Worm (Caenorhabditis elegans) whole organism, L2 larva: Measurements from ENCODE around the gene dgk-1.

Source experiments
- C34F6.9 ChIP-seq: fragments of 150-350 bp; optimal IDR thresholded peaks from 2 replicates; lab custom pipeline; 2014; ENCODE audit warnings: missing biosample characterization, missing genetic modification characterization
- F13H6.1 ChIP-seq: sonication (generic microtip); optimal IDR thresholded peaks from 2 replicates; lab custom pipeline; 2016; ENCODE audit warnings: missing genetic modification characterization, missing compliant biosample characterization
- Y55F3AM.14 ChIP-seq: fragments of 200-800 bp; sonication (Bioruptor generic); optimal IDR thresholded peaks from 2 replicates; lab custom pipeline; 2018; ENCODE audit warnings: mild to moderate bottlenecking, missing genetic modification characterization, missing compliant biosample characterization
- ZK546.5 ChIP-seq: sonication (generic microtip); optimal IDR thresholded peaks from 2 replicates; lab custom pipeline; 2017; ENCODE audit warnings: missing biosample characterization, missing genetic modification characterization
- alr-1 ChIP-seq: fragments of 150-350 bp; optimal IDR thresholded peaks from 2 replicates; lab custom pipeline; 2014; ENCODE audit warnings: missing biosample characterization, missing genetic modification characterization
- aly-2 ChIP-seq: fragments of 150-350 bp; optimal IDR thresholded peaks from 2 replicates; lab custom pipeline; 2014; ENCODE audit warnings: missing biosample characterization, missing genetic modification characterization
- ama-1 ChIP-seq: fragments of 150-350 bp; optimal IDR thresholded peaks from 2 replicates; lab custom pipeline; 2018; ENCODE audit warnings: inconsistent platforms
- blmp-1 ChIP-seq: sonication (generic microtip); optimal IDR thresholded peaks from 2 replicates; lab custom pipeline; 2017; ENCODE audit warnings: missing genetic modification characterization, mild to moderate bottlenecking, missing compliant biosample characterization, antibody characterized with exemption, moderate library complexity; ENCODE audit not compliant: insufficient read depth
- ceh-16 ChIP-seq: fragments of 150-350 bp; optimal IDR thresholded peaks from 2 replicates; lab custom pipeline; 2014; ENCODE audit warnings: missing biosample characterization, missing genetic modification characterization
- ceh-82 ChIP-seq: fragments of 150-350 bp; optimal IDR thresholded peaks from 2 replicates; lab custom pipeline; 2014; ENCODE audit warnings: missing biosample characterization, missing genetic modification characterization
- crh-2 ChIP-seq: sonication (generic microtip); optimal IDR thresholded peaks from 2 replicates; lab custom pipeline; 2017; ENCODE audit warnings: missing biosample characterization, missing genetic modification characterization
- egl-27 ChIP-seq: sonication (generic microtip); optimal IDR thresholded peaks from 3 replicates; lab custom pipeline; 2017; ENCODE audit warnings: missing biosample characterization, missing genetic modification reagents, missing genetic modification characterization
- elt-3 ChIP-seq: sonication (generic microtip); optimal IDR thresholded peaks from 2 replicates; lab custom pipeline; 2017; ENCODE audit warnings: missing biosample characterization, missing genetic modification characterization
- fos-1 ChIP-seq: fragments of 150-350 bp; optimal IDR thresholded peaks from 2 replicates; lab custom pipeline; 2014; ENCODE audit warnings: missing biosample characterization, missing genetic modification characterization
- gmeb-1 ChIP-seq: fragments of 150-350 bp; optimal IDR thresholded peaks from 2 replicates; lab custom pipeline; 2014; ENCODE audit warnings: missing biosample characterization, missing genetic modification characterization
- lin-39 ChIP-seq: fragments of 150-350 bp; optimal IDR thresholded peaks from 2 replicates; lab custom pipeline; 2014; ENCODE audit warnings: missing biosample characterization, missing genetic modification reagents, missing genetic modification characterization
- lsy-2 ChIP-seq, 2 experiments: fragments of 150-350 bp in 1 of 2; sonication (generic microtip) in 1 of 2; optimal IDR thresholded peaks; 2 replicates each; lab custom pipeline; 2014 to 2017; ENCODE audit warnings: missing biosample characterization in 2 of 2, missing genetic modification characterization in 2 of 2
- mbf-1 ChIP-seq: sonication (generic microtip); optimal IDR thresholded peaks from 2 replicates; lab custom pipeline; 2017; ENCODE audit warnings: missing biosample characterization, missing genetic modification characterization
- nhr-10 ChIP-seq: sonication (generic microtip); optimal IDR thresholded peaks from 2 replicates; lab custom pipeline; 2017; ENCODE audit warnings: missing biosample characterization, missing genetic modification characterization
- nhr-11 ChIP-seq: fragments of 150-350 bp; optimal IDR thresholded peaks from 2 replicates; lab custom pipeline; 2014; ENCODE audit warnings: missing biosample characterization, missing genetic modification characterization
- nhr-12 ChIP-seq: fragments of 150-350 bp; optimal IDR thresholded peaks from 2 replicates; lab custom pipeline; 2014; ENCODE audit warnings: missing biosample characterization, missing genetic modification characterization
- nhr-129 ChIP-seq: fragments of 150-350 bp; optimal IDR thresholded peaks from 2 replicates; lab custom pipeline; 2014; ENCODE audit warnings: missing biosample characterization, missing genetic modification characterization
- nhr-21 ChIP-seq: fragments of 150-350 bp; optimal IDR thresholded peaks from 2 replicates; lab custom pipeline; 2014; ENCODE audit warnings: missing biosample characterization, missing genetic modification characterization
- nhr-23 ChIP-seq: fragments of 150-350 bp; optimal IDR thresholded peaks from 2 replicates; lab custom pipeline; 2014; ENCODE audit warnings: missing biosample characterization, missing genetic modification reagents, missing genetic modification characterization
- nhr-237 ChIP-seq: fragments of 150-350 bp; optimal IDR thresholded peaks from 2 replicates; lab custom pipeline; 2014; ENCODE audit warnings: missing biosample characterization, missing genetic modification characterization
- nhr-25 ChIP-seq: fragments of 150-350 bp; sonication (generic microtip); optimal IDR thresholded peaks from 3 replicates; lab custom pipeline; 2014; ENCODE audit warnings: missing biosample characterization, missing genetic modification characterization
- nhr-6 ChIP-seq: fragments of 150-350 bp; optimal IDR thresholded peaks from 2 replicates; lab custom pipeline; 2014; ENCODE audit warnings: missing biosample characterization, missing genetic modification characterization
- nhr-77 ChIP-seq: fragments of 150-350 bp; optimal IDR thresholded peaks from 2 replicates; lab custom pipeline; 2014; ENCODE audit warnings: missing biosample characterization, missing genetic modification characterization
- peb-1 ChIP-seq: fragments of 150-350 bp; optimal IDR thresholded peaks from 2 replicates; lab custom pipeline; 2014; ENCODE audit warnings: missing biosample characterization, missing genetic modification characterization
- sem-4 ChIP-seq: fragments of 150-350 bp; optimal IDR thresholded peaks from 2 replicates; lab custom pipeline; 2014; ENCODE audit warnings: missing biosample characterization, missing genetic modification reagents, missing genetic modification characterization
- skn-1 ChIP-seq: sonication (generic microtip); optimal IDR thresholded peaks from 2 replicates; lab custom pipeline; 2017; ENCODE audit warnings: missing biosample characterization, missing genetic modification characterization
- sma-3 ChIP-seq: sonication (generic microtip); optimal IDR thresholded peaks from 2 replicates; lab custom pipeline; 2016; ENCODE audit warnings: missing genetic modification reagents, missing genetic modification characterization, missing compliant biosample characterization
- sma-9 ChIP-seq, 2 experiments: fragments of 150-350 bp in 1 of 2; sonication (generic microtip) in 1 of 2; optimal IDR thresholded peaks; 2 replicates each; lab custom pipeline; 2014 to 2016; ENCODE audit warnings: missing genetic modification characterization in 2 of 2, mild to moderate bottlenecking in 1 of 2, missing biosample characterization in 1 of 2, missing compliant biosample characterization in 1 of 2, missing genetic modification reagents in 1 of 2, moderate library complexity in 1 of 2
- snpc-4 ChIP-seq: fragments of 150-350 bp; optimal IDR thresholded peaks from 2 replicates; lab custom pipeline; 2014; ENCODE audit warnings: missing biosample characterization, missing genetic modification characterization
- unc-55 ChIP-seq: fragments of 150-350 bp; sonication (generic microtip); optimal IDR thresholded peaks from 3 replicates; lab custom pipeline; 2014; ENCODE audit warnings: missing biosample characterization, missing genetic modification reagents, missing genetic modification characterization
- unc-62 ChIP-seq: fragments of 150-350 bp; optimal IDR thresholded peaks from 2 replicates; lab custom pipeline; 2014; ENCODE audit warnings: missing biosample characterization, missing genetic modification reagents, missing genetic modification characterization
- zag-1 ChIP-seq: fragments of 150-350 bp; optimal IDR thresholded peaks from 2 replicates; lab custom pipeline; 2014; ENCODE audit warnings: missing biosample characterization, missing genetic modification characterization
- ztf-11 ChIP-seq: sonication (generic microtip); optimal IDR thresholded peaks from 2 replicates; lab custom pipeline; 2017; ENCODE audit warnings: missing biosample characterization, missing genetic modification characterization

The dgk-1 gene

ce11 chrX:1012385-1012866 is 21.2 kb upstream of the dgk-1 start (continued):
- no peak for TF ChIP-seq aly-2 (tag; lab: Kevin White, UChicago)
- no peak for TF ChIP-seq ceh-82 (tag; lab: Kevin White, UChicago)
- TF ChIP-seq nhr-77 (tag; lab: Kevin White, UChicago), result no peak
- TF ChIP-seq gmeb-1 (tag; lab: Kevin White, UChicago), result peak; percentile 55
- no peak for TF ChIP-seq sem-4 (tag; lab: Kevin White, UChicago)
- no peak for TF ChIP-seq C34F6.9 (tag; lab: Kevin White, UChicago)
- TF ChIP-seq ceh-16 (tag; lab: Kevin White, UChicago), result no peak
- no peak for TF ChIP-seq elt-3
- TF ChIP-seq zag-1 (tag; lab: Kevin White, UChicago), result no peak
- TF ChIP-seq blmp-1, result no peak
- no peak for TF ChIP-seq unc-62 (GFP tag; lab: Kevin White, UChicago)
- peak; percentile 51 for TF ChIP-seq Y55F3AM.14 (GFP tag; lab: Kevin White, UChicago)
- no peak for TF ChIP-seq ztf-11 (tag; lab: Kevin White, UChicago)
- no peak for TF ChIP-seq nhr-12 (tag; lab: Kevin White, UChicago)
- peak; percentile 55 for TF ChIP-seq sma-3 (GFP tag; lab: Kevin White, UChicago)
- TF ChIP-seq ZK546.5 (tag; lab: Kevin White, UChicago), result no peak
- no peak for TF ChIP-seq fos-1 (tag; lab: Kevin White, UChicago)
- no peak for TF ChIP-seq nhr-21 (tag; lab: Kevin White, UChicago)
- no peak for TF ChIP-seq nhr-23 (tag; lab: Kevin White, UChicago)

ce11 chrX:1010627-1011452 is 19.6 kb upstream of the dgk-1 start:
- TF ChIP-seq mbf-1 (tag; lab: Kevin White, UChicago), result no peak
- peak; percentile 72 for TF ChIP-seq nhr-25
- no peak for TF ChIP-seq Y55F3AM.14 (GFP tag; lab: Kevin White, UChicago)
- TF ChIP-seq nhr-129, result peak; percentile 70
- peak; percentile 80 for TF ChIP-seq nhr-21 (tag; lab: Kevin White, UChicago)
- TF ChIP-seq crh-2, result peak; percentile 79
- TF ChIP-seq ceh-16 (tag; lab: Kevin White, UChicago), result no peak
- TF ChIP-seq ama-1, result peak; percentile 28
- peak; percentile 72 for TF ChIP-seq gmeb-1 (tag; lab: Kevin White, UChicago)
- no peak for TF ChIP-seq sem-4 (tag; lab: Kevin White, UChicago)
- peak; percentile 73 for TF ChIP-seq fos-1 (tag; lab: Kevin White, UChicago)
- peak; percentile 70 for TF ChIP-seq sma-9 (GFP tag; optimal IDR thresholded peaks at IDR 0.05; lab: Kevin White, UChicago)
- TF ChIP-seq sma-9 (tag; optimal IDR thresholded peaks at IDR 0.05; lab: Kevin White, UChicago), result no peak
- TF ChIP-seq ztf-11 (tag; lab: Kevin White, UChicago), result no peak
- TF ChIP-seq F13H6.1, result peak; percentile 49
- no peak for TF ChIP-seq nhr-10 (tag; lab: Kevin White, UChicago)
- no peak for TF ChIP-seq zag-1 (tag; lab: Kevin White, UChicago)
- no peak for TF ChIP-seq lin-39 (tag; lab: Kevin White, UChicago)
- TF ChIP-seq blmp-1, result peak; percentile 20
- no peak for TF ChIP-seq peb-1
- no peak for TF ChIP-seq unc-55 (GFP tag; lab: Kevin White, UChicago)
- TF ChIP-seq lsy-2 (tag; optimal IDR thresholded peaks at IDR 0.05; lab: Kevin White, UChicago), result peak in 1 of 2 experiments; percentile 8
- TF ChIP-seq skn-1 (tag; lab: Kevin White, UChicago), result no peak
- TF ChIP-seq elt-3, result no peak
- peak; percentile 38 for TF ChIP-seq nhr-6 (tag; lab: Kevin White, UChicago)
- TF ChIP-seq unc-62 (GFP tag; lab: Kevin White, UChicago), result no peak
- peak; percentile 37 for TF ChIP-seq egl-27 (tag; lab: Kevin White, UChicago)
- TF ChIP-seq C34F6.9 (tag; lab: Kevin White, UChicago), result peak; percentile 23
- peak; percentile 77 for TF ChIP-seq sma-3 (GFP tag; lab: Kevin White, UChicago)

ce11 chrX:1009512-1009911 is 18.3 kb upstream of the dgk-1 start:
- no peak for TF ChIP-seq snpc-4 (tag; lab: Kevin White, UChicago)
- TF ChIP-seq nhr-11 (tag; lab: Kevin White, UChicago), result no peak
- TF ChIP-seq sma-9 (GFP tag; optimal IDR thresholded peaks at IDR 0.05; lab: Kevin White, UChicago), result no peak
- no peak for TF ChIP-seq sma-9 (tag; optimal IDR thresholded peaks at IDR 0.05; lab: Kevin White, UChicago)
- TF ChIP-seq peb-1, result no peak
- no peak for TF ChIP-seq egl-27 (tag; lab: Kevin White, UChicago)
- TF ChIP-seq ZK546.5 (tag; lab: Kevin White, UChicago), result no peak
- no peak for TF ChIP-seq fos-1 (tag; lab: Kevin White, UChicago)
- TF ChIP-seq alr-1, result no peak
- TF ChIP-seq nhr-237 (tag; lab: Kevin White, UChicago), result no peak
- no peak for TF ChIP-seq sem-4 (tag; lab: Kevin White, UChicago)
